Worm (Caenorhabditis elegans): ENCODE data around the gene sec-31.

Gene sec-31

DNA sequence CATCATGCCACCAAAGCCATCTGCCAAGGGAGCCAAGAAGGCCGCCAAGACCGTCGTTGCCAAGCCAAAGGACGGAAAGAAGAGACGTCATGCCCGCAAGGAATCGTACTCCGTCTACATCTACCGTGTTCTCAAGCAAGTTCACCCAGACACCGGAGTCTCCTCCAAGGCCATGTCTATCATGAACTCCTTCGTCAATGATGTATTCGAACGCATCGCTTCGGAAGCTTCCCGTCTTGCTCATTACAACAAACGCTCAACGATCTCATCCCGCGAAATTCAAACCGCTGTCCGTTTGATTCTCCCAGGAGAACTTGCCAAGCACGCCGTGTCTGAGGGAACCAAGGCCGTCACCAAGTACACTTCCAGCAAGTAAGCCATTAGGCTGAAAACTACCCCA is 46.9 kb downstream of the sec-31 start, which contains the start of gene his-48:
his-48 (plus strand) TSS at position 5 of the 400 bp plus-strand sequence.
- TF ChIP-seq attf-6 (GFP tag; IDR thresholded peaks at IDR 0.05) (peak; percentile 57; the same call in 1 of the 2 replicates), madf-6 (GFP tag; IDR thresholded peaks at IDR 0.05) (0 out of 2 replicates have a peak, but pooled peaks have one; percentile 24), hsf-1 (GFP tag; IDR thresholded peaks at IDR 0.05) (peak; percentile 38; the same call in 1 of the 2 replicates), madf-3 (GFP tag; IDR thresholded peaks at IDR 0.05) (0 out of 2 replicates have a peak, but pooled peaks have one; percentile 59), lin-26 (GFP tag; IDR thresholded peaks at IDR 0.05) (peak; percentile 79)

DNA sequence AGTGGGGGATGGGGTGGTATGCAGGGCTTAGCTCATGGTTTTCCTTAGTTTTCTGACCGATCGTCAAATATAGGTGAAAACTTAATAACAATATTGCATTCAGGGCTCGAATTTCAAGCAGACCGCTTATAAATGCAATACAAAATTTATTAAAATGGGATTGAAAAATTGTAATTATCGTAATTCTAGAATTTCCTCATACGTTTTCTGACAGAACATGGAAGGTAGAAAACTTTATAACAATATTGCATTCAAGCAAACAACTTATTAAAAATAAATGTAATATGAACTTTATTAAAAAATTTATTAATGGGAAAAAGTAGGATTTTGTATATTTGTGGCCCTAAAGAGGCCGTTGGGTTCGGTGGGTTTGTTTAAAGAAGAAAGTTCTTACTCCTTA is 47.9 kb downstream of the sec-31 start:
- peak; percentile 71; the same call in 1 of the 2 replicates for TF ChIP-seq attf-6 (GFP tag; IDR thresholded peaks at IDR 0.05)
- no peak for TF ChIP-seq unc-130 (GFP tag; optimal IDR thresholded peaks at IDR 0.05)
- peak; percentile 68 for TF ChIP-seq rcor-1 (GFP tag; IDR thresholded peaks at IDR 0.05)
- no peak for TF ChIP-seq snpc-4 (GFP tag; optimal IDR thresholded peaks at IDR 0.05)
- peak in 1 of 4 experiments; percentile 25 for TF ChIP-seq snpc-4 (tag; optimal IDR thresholded peaks at IDR 0.05)
- TF ChIP-seq attf-5 (GFP tag; optimal IDR thresholded peaks at IDR 0.05): no peak
- TF ChIP-seq dox-1 (GFP tag; IDR thresholded peaks at IDR 0.05): peak; percentile 64; the same call in 1 of the 2 replicates
- TF ChIP-seq lin-26 (GFP tag; IDR thresholded peaks at IDR 0.05): peak; percentile 79
- TF ChIP-seq hrde-1 (tag; optimal IDR thresholded peaks at IDR 0.05; ENCODE audit: borderline replicate concordance): peak; percentile 82
- 0 out of 2 replicates have a peak, but pooled peaks have one; percentile 7 for TF ChIP-seq C17E4.6 (GFP tag; IDR thresholded peaks at IDR 0.05)
- no peak for TF ChIP-seq pha-4 (tag; optimal IDR thresholded peaks at IDR 0.05)
- 0 out of 2 replicates have a peak, but pooled peaks have one; percentile 17 for TF ChIP-seq F39B2.1 (GFP tag; IDR thresholded peaks at IDR 0.05)
- peak; percentile 37; the same call in 1 of the 2 replicates for TF ChIP-seq F33H1.4 (GFP tag; IDR thresholded peaks at IDR 0.05)
- TF ChIP-seq F49E8.2 (tag; optimal IDR thresholded peaks at IDR 0.05; ENCODE audit: insufficient read depth): peak; percentile 4
- 0 out of 2 replicates have a peak, but pooled peaks have one; percentile 43 for TF ChIP-seq ztf-25 (GFP tag; IDR thresholded peaks at IDR 0.05)
- peak; percentile 59; the same call in 1 of the 2 replicates for TF ChIP-seq Y95B8A.8 (GFP tag; IDR thresholded peaks at IDR 0.05)
- TF ChIP-seq Y53G8AR.9 (GFP tag; conservative IDR thresholded peaks at IDR 0.05): 0 out of 2 replicates have a peak, but pooled peaks have one; percentile 57
- no peak for TF ChIP-seq hlh-12 (tag; optimal IDR thresholded peaks at IDR 0.05)
- peak; percentile 79 for TF ChIP-seq ekl-4 (GFP tag; IDR thresholded peaks at IDR 0.05)
- TF ChIP-seq snpc-3.4 (tag; optimal IDR thresholded peaks at IDR 0.05): peak; percentile 7
- TF ChIP-seq mes-4 (tag; optimal IDR thresholded peaks at IDR 0.05): peak; percentile 26
- TF ChIP-seq B0019.2 (GFP tag; conservative IDR thresholded peaks at IDR 0.05): no peak
- no peak for TF ChIP-seq ztf-28 (GFP tag; IDR thresholded peaks at IDR 0.05)
- no peak for TF ChIP-seq B0035.1 (tag; optimal IDR thresholded peaks at IDR 0.05)
- no peak for TF ChIP-seq cebp-2 (GFP tag; IDR thresholded peaks at IDR 0.05)
- peak; percentile 61; the same call in 1 of the 2 replicates for TF ChIP-seq hsf-1 (GFP tag; IDR thresholded peaks at IDR 0.05)
- peak; percentile 38 for TF ChIP-seq D2030.7 (GFP tag; IDR thresholded peaks at IDR 0.05)
- TF ChIP-seq madf-6 (GFP tag; IDR thresholded peaks at IDR 0.05): peak; percentile 64
- TF ChIP-seq mcd-1 (GFP tag; IDR thresholded peaks at IDR 0.05): 0 out of 2 replicates have a peak, but pooled peaks have one; percentile 18
- TF ChIP-seq Y79H2A.3 (GFP tag; conservative IDR thresholded peaks at IDR 0.05): peak; percentile 56; the same call in 1 of the 2 replicates
- TF ChIP-seq pbrm-1 (GFP tag; IDR thresholded peaks at IDR 0.05): 0 out of 2 replicates have a peak, but pooled peaks have one; percentile 16
- 0 out of 2 replicates have a peak, but pooled peaks have one; percentile 27 for TF ChIP-seq ceh-100 (GFP tag; IDR thresholded peaks at IDR 0.05)
- TF ChIP-seq hmg-1.2 (GFP tag; IDR thresholded peaks at IDR 0.05): peak; percentile 34
- peak; percentile 65; the same call in 1 of the 2 replicates for TF ChIP-seq egl-44 (GFP tag; IDR thresholded peaks at IDR 0.05)
- peak; percentile 74 for TF ChIP-seq him-1 (tag; optimal IDR thresholded peaks at IDR 0.05)

All from whole organism, young adult.